Worm (Caenorhabditis elegans) whole organism, L4 larva: ENCODE measurements around the gene aco-1.

Experiments used
- D1046.2 ChIP-seq: fragments of 200-800 bp; sonication (Bioruptor generic); IDR thresholded peaks from 2 replicates; pipeline ENCODE4 v1.3.6; 2022; ENCODE audit warnings: missing genetic modification characterization, missing compliant biosample characterization
- F37D6.2 ChIP-seq: sonication (generic microtip); optimal IDR thresholded peaks from 2 replicates; lab custom pipeline; 2016; ENCODE audit warnings: mild to moderate bottlenecking, missing genetic modification characterization, missing compliant biosample characterization
- F44E2.7 ChIP-seq: fragments of 200-800 bp; sonication (Bioruptor generic); IDR thresholded peaks from 2 replicates; pipeline ENCODE4 v2.1.2; 2022; ENCODE audit warnings: missing genetic modification characterization, missing compliant biosample characterization
- F49E8.2 ChIP-seq: sonication (generic microtip); optimal IDR thresholded peaks from 2 replicates; lab custom pipeline; 2016; ENCODE audit warnings: missing compliant biosample characterization, mild to moderate bottlenecking, missing genetic modification characterization, borderline replicate concordance
- Y48G9A.11 ChIP-seq: fragments of 200-800 bp; sonication (Bioruptor generic); IDR thresholded peaks from 2 replicates; pipeline ENCODE4 v1.3.6; 2022; ENCODE audit warnings: missing genetic modification reagents, missing genetic modification characterization, missing compliant biosample characterization
- Y5F2A.4 ChIP-seq: fragments of 200-800 bp; sonication (Bioruptor generic); optimal IDR thresholded peaks from 2 replicates; lab custom pipeline; 2018; ENCODE audit warnings: mild to moderate bottlenecking, missing genetic modification characterization, missing compliant biosample characterization
- aha-1 ChIP-seq: fragments of 150-350 bp; peaks from one replicate; lab custom pipeline; 2014; ENCODE audit warnings: missing biosample characterization, missing genetic modification characterization
- aly-2 ChIP-seq: sonication (generic microtip); optimal IDR thresholded peaks from 2 replicates; lab custom pipeline; 2018; ENCODE audit warnings: missing biosample characterization, missing genetic modification characterization
- ceh-20 ChIP-seq: fragments of 200-800 bp; sonication (Bioruptor generic); IDR thresholded peaks from 2 replicates; pipeline ENCODE4 v1.3.6; 2022; ENCODE audit warnings: missing genetic modification reagents, missing genetic modification characterization, missing compliant biosample characterization
- ceh-32 ChIP-seq: sonication (generic microtip); optimal IDR thresholded peaks from 2 replicates; lab custom pipeline; 2016; ENCODE audit warnings: mild to moderate bottlenecking, missing genetic modification characterization, missing compliant biosample characterization; ENCODE audit not compliant: poor library complexity
- ceh-44 ChIP-seq: fragments of 200-800 bp; sonication (Bioruptor generic); IDR thresholded peaks from 2 replicates; pipeline ENCODE4 v1.3.6; 2022; ENCODE audit warnings: missing genetic modification reagents, missing genetic modification characterization, missing compliant biosample characterization
- ceh-82 ChIP-seq: sonication (generic microtip); optimal IDR thresholded peaks from 2 replicates; lab custom pipeline; 2017; ENCODE audit warnings: missing biosample characterization, missing genetic modification characterization
- ctbp-1 ChIP-seq: fragments of 200-800 bp; sonication (Bioruptor generic); IDR thresholded peaks from 2 replicates; pipeline ENCODE4 v1.3.6; 2022; ENCODE audit warnings: missing genetic modification reagents, missing genetic modification characterization, missing compliant biosample characterization
- daf-16 ChIP-seq, 3 experiments: sonication (generic microtip); optimal IDR thresholded peaks; 2 replicates each; lab custom pipeline; 2016 to 2017; ENCODE audit warnings: missing genetic modification characterization in 3 of 3, missing genetic modification reagents in 3 of 3, mild to moderate bottlenecking in 2 of 3, missing compliant biosample characterization in 2 of 3, missing biosample characterization in 1 of 3, moderate library complexity in 1 of 3
- dmd-6 ChIP-seq: fragments of 200-800 bp; sonication (Bioruptor generic); IDR thresholded peaks from 2 replicates; pipeline ENCODE4 v1.3.6; 2022; ENCODE audit warnings: missing genetic modification reagents, missing genetic modification characterization, missing compliant biosample characterization
- duxl-1 ChIP-seq: sonication (generic microtip); optimal IDR thresholded peaks from 2 replicates; lab custom pipeline; 2016; ENCODE audit warnings: mild to moderate bottlenecking, missing genetic modification characterization, moderate library complexity, missing compliant biosample characterization; ENCODE audit not compliant: poor library complexity
- dve-1 ChIP-seq: sonication (generic microtip); optimal IDR thresholded peaks from 2 replicates; lab custom pipeline; 2017; ENCODE audit warnings: antibody characterized with exemption, mild to moderate bottlenecking, missing genetic modification characterization, missing compliant biosample characterization; ENCODE audit not compliant: insufficient read depth
- fos-1 ChIP-seq: fragments of 150-350 bp; optimal IDR thresholded peaks from 2 replicates; lab custom pipeline; 2014; ENCODE audit warnings: missing biosample characterization, missing genetic modification characterization
- hif-1 ChIP-seq, 2 experiments: sonication (generic microtip); optimal IDR thresholded peaks; 2 replicates each; lab custom pipeline; 2016 to 2017; ENCODE audit warnings: missing compliant biosample characterization in 2 of 2, missing genetic modification characterization in 2 of 2, missing genetic modification reagents in 2 of 2, missing genotype in 2 of 2, mild to moderate bottlenecking in 1 of 2
- hlh-11 ChIP-seq: fragments of 200-800 bp; sonication (Bioruptor generic); optimal IDR thresholded peaks from 2 replicates; lab custom pipeline; 2018; ENCODE audit warnings: mild to moderate bottlenecking, missing genetic modification characterization, missing compliant biosample characterization
- lin-15B ChIP-seq: fragments of 150-350 bp; sonication (generic microtip); optimal IDR thresholded peaks from 3 replicates; lab custom pipeline; 2014; ENCODE audit warnings: missing biosample characterization, missing genetic modification characterization
- lin-38 ChIP-seq: fragments of 200-800 bp; sonication (Bioruptor generic); IDR thresholded peaks from 2 replicates; pipeline ENCODE4 v1.3.6; 2022; ENCODE audit warnings: missing genetic modification reagents, missing genetic modification characterization, missing compliant biosample characterization
- lir-3 ChIP-seq: sonication (generic microtip); optimal IDR thresholded peaks from 2 replicates; lab custom pipeline; 2016; ENCODE audit warnings: mild to moderate bottlenecking, missing genetic modification characterization, missing compliant biosample characterization
- lsy-2 ChIP-seq, 2 experiments: fragments of 150-350 bp in 1 of 2; sonication (generic microtip) in 1 of 2; optimal IDR thresholded peaks; 2 replicates each; lab custom pipeline; 2014 to 2017; ENCODE audit warnings: missing biosample characterization in 2 of 2, missing genetic modification characterization in 2 of 2
- mdt-29 ChIP-seq: fragments of 200-800 bp; sonication (Bioruptor generic); IDR thresholded peaks from 2 replicates; pipeline ENCODE4 v1.3.6; 2022; ENCODE audit warnings: missing genetic modification reagents, missing genetic modification characterization, missing compliant biosample characterization
- nhr-102 ChIP-seq: sonication (generic microtip); optimal IDR thresholded peaks from 2 replicates; lab custom pipeline; 2016; ENCODE audit warnings: mild to moderate bottlenecking, missing genetic modification characterization, moderate library complexity, missing compliant biosample characterization
- nhr-111 ChIP-seq: fragments of 200-800 bp; sonication (Bioruptor generic); optimal IDR thresholded peaks from 2 replicates; lab custom pipeline; 2018; ENCODE audit warnings: mild to moderate bottlenecking, missing genetic modification characterization, missing compliant biosample characterization
- nhr-237 ChIP-seq: sonication (generic microtip); optimal IDR thresholded peaks from 2 replicates; lab custom pipeline; 2017; ENCODE audit warnings: missing biosample characterization, missing genetic modification characterization
- nhr-28 ChIP-seq: fragments of 150-350 bp; optimal IDR thresholded peaks from 2 replicates; lab custom pipeline; 2014; ENCODE audit warnings: missing biosample characterization, missing genetic modification characterization
- nhr-76 ChIP-seq: fragments of 150-350 bp; optimal IDR thresholded peaks from 2 replicates; lab custom pipeline; 2014; ENCODE audit warnings: missing biosample characterization, missing genetic modification characterization
- pha-4 ChIP-seq, 2 experiments: fragments of 150-350 bp in 1 of 2; fragments of 200-800 bp in 1 of 2; sonication (Bioruptor generic) in 1 of 2; IDR thresholded peaks in 1 of 2; optimal IDR thresholded peaks in 1 of 2; 2 replicates each; pipeline versions ENCODE4 v1.3.6 to Lab custom; 2014 to 2022; ENCODE audit warnings: missing genetic modification characterization in 2 of 2, missing genetic modification reagents in 2 of 2, missing biosample characterization in 1 of 2, missing compliant biosample characterization in 1 of 2
- php-3 ChIP-seq: fragments of 200-800 bp; sonication (Bioruptor generic); IDR thresholded peaks from 2 replicates; pipeline ENCODE4 v1.3.6; 2022; ENCODE audit warnings: missing genetic modification reagents, missing genetic modification characterization, missing compliant biosample characterization
- pqm-1 ChIP-seq: sonication (generic microtip); optimal IDR thresholded peaks from 2 replicates; lab custom pipeline; 2017; ENCODE audit warnings: missing biosample characterization, missing genetic modification characterization
- unc-62 ChIP-seq, 3 experiments: fragments of 150-350 bp in 1 of 3; sonication (generic microtip); optimal IDR thresholded peaks in 2 of 3; peaks in 1 of 3; 1 replicate in 1 of 3; 2 replicates in 2 of 3; lab custom pipeline; 2014 to 2017; ENCODE audit warnings: missing biosample characterization in 3 of 3, missing genetic modification characterization in 3 of 3, missing genetic modification reagents in 3 of 3, missing genotype in 1 of 3
- zfp-3 ChIP-seq: fragments of 200-800 bp; sonication (Bioruptor generic); conservative IDR thresholded peaks from 2 replicates; pipeline ENCODE4 v1.3.6; 2022; ENCODE audit warnings: missing genetic modification reagents, missing genetic modification characterization, missing compliant biosample characterization

The aco-1 gene

DNA sequence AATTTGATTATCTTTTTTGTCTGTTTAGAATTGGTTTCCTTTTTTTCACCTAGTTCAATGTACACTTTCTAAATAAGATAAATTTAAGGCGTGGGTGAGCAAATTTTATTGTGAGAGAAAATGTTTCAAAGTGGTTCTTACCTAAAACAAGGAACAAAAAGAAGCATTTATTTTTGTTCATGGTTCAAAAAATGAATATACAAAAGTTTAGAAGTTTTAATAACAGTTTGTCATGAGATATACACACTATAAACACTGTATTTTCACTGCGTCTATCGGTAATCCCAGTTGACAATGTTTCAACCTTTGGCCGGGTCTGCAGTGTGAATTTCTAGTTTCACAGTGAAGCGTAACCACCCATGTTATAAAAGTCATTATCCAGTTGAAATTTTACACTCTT lies 24.3 kb upstream of the aco-1 start, which contains the start of gene F08G12.11:
Gene F08G12.11, minus strand, starts transcription at position 181 of the 400 bp plus-strand sequence.
- TF ChIP-seq lin-15B (tag; lab: Kevin White, UChicago) (no peak), mdt-29 (GFP tag; lab: Robert Waterston, UW) (no peak), nhr-102 (tag; lab: Kevin White, UChicago) (no peak), F44E2.7 (no peak), D1046.2 (GFP tag; lab: Robert Waterston, UW) (no peak), nhr-76 (tag; lab: Kevin White, UChicago) (no peak), unc-62 (GFP tag; optimal IDR thresholded peaks at IDR 0.05 in 1 of 2; lab: Kevin White, UChicago) (peak in 1 of 2 experiments; percentile 91), unc-62 (tag; optimal IDR thresholded peaks at IDR 0.05; lab: Kevin White, UChicago) (no peak), ceh-32 (tag; lab: Kevin White, UChicago) (no peak)

- TF ChIP-seq F49E8.2 (tag; lab: Kevin White, UChicago) (no peak), pha-4 (GFP tag; IDR thresholded peaks at IDR 0.05; lab: Robert Waterston, UW) (no peak), pha-4 (tag; optimal IDR thresholded peaks at IDR 0.05; lab: Kevin White, UChicago) (no peak), lir-3 (no peak), duxl-1 (tag; lab: Kevin White, UChicago) (no peak), Y48G9A.11 (GFP tag; lab: Robert Waterston, UW) (no peak), ceh-32 (tag; lab: Kevin White, UChicago) (no peak), ceh-20 (GFP tag; lab: Robert Waterston, UW) (no peak), php-3 (GFP tag; lab: Robert Waterston, UW) (no peak), daf-16 (GFP tag; optimal IDR thresholded peaks at IDR 0.05; lab: Kevin White, UChicago) (no peak), daf-16 (tag; optimal IDR thresholded peaks at IDR 0.05; lab: Kevin White, UChicago) (no peak), nhr-111 (no peak), Y5F2A.4 (no peak), ceh-82 (no peak), nhr-237 (tag; lab: Kevin White, UChicago) (no peak), ceh-44 (GFP tag; lab: Robert Waterston, UW) (no peak), fos-1 (tag; lab: Kevin White, UChicago) (no peak), unc-62 (GFP tag; optimal IDR thresholded peaks at IDR 0.05 in 1 of 2; lab: Kevin White, UChicago) (no peak), unc-62 (tag; optimal IDR thresholded peaks at IDR 0.05; lab: Kevin White, UChicago) (no peak), dve-1 (tag; lab: Kevin White, UChicago) (no peak), F37D6.2 (tag; lab: Kevin White, UChicago) (no peak)
Observed at ce11 chrX:11316750-11317149, 22.9 kb upstream of the aco-1 start, which contains the start of gene nlp-57. Gene nlp-57, plus strand, starts transcription at chrX:11317050.

DNA sequence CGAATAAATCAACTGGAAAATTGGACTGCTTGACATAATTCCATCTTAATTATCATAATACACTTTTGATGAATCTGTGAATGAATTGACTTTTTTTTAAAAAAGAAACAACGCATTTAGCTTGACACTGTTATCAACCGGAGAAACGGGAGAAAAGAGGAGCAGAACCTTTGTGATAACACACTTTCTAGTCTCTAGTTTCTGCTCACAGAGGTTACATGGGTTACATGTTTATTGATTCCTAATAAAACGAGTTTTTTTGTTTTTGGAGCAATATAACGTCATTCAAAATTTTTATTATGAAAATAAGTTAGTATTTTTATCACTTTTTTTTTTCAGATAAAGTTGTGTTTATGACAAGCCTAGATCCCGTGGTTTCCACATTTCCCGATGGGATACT lies 21.7 kb upstream of the aco-1 start, which contains the start of gene hizr-1:
Gene hizr-1, plus strand, starts transcription at position 340 of the 400 bp plus-strand sequence.
- TF ChIP-seq pqm-1 (tag; lab: Kevin White, UChicago), result peak; percentile 68
- TF ChIP-seq daf-16 (GFP tag; optimal IDR thresholded peaks at IDR 0.05; lab: Kevin White, UChicago), result no peak
- TF ChIP-seq daf-16 (tag; optimal IDR thresholded peaks at IDR 0.05; lab: Kevin White, UChicago), result peak; percentile 68
- no peak for TF ChIP-seq lin-38 (GFP tag; lab: Robert Waterston, UW)
- peak; percentile 36 for TF ChIP-seq dve-1 (tag; lab: Kevin White, UChicago)
- peak; percentile 15; the same call in 1 of the 2 replicates for TF ChIP-seq php-3 (GFP tag; lab: Robert Waterston, UW)
- TF ChIP-seq lsy-2 (tag; optimal IDR thresholded peaks at IDR 0.05; lab: Kevin White, UChicago), result no peak
- peak; percentile 68 for TF ChIP-seq nhr-28 (tag; lab: Kevin White, UChicago)
- TF ChIP-seq hlh-11 (tag; lab: Kevin White, UChicago), result peak; percentile 26
- peak; percentile 1 for TF ChIP-seq aha-1 (tag; lab: Kevin White, UChicago)
- TF ChIP-seq aly-2 (tag; lab: Kevin White, UChicago), result no peak
- TF ChIP-seq, all 104 proteins: peak for 7

DNA sequence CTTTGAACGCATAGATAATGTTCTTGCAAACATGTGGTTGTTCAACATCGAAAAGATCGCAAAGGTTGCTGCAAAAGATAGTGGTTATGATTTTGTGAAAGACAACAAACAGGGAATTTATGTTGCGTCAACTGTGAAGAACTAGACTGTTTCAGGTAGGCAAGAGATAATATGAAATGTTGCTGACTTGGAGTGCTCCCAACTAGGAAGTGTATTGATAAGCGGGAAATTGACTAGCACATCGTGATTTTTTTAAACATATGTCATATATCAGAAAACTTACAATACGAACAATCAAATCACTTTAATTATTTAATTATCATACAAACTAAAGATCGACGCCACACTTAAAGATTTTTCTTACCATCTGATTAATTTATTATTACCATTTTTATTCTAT lies 16.4 kb upstream of the aco-1 start:
- peak; percentile 5 for TF ChIP-seq aha-1 (tag; lab: Kevin White, UChicago)
- peak; percentile 13 for TF ChIP-seq nhr-28 (tag; lab: Kevin White, UChicago)
- TF ChIP-seq zfp-3, result no peak
- peak; percentile 80 for TF ChIP-seq pqm-1 (tag; lab: Kevin White, UChicago)
- no peak for TF ChIP-seq hif-1 (tag; optimal IDR thresholded peaks at IDR 0.05; lab: Kevin White, UChicago)
- no peak for TF ChIP-seq ceh-20 (GFP tag; lab: Robert Waterston, UW)
- TF ChIP-seq daf-16 (GFP tag; optimal IDR thresholded peaks at IDR 0.05; lab: Kevin White, UChicago), result no peak
- TF ChIP-seq daf-16 (tag; optimal IDR thresholded peaks at IDR 0.05; lab: Kevin White, UChicago), result peak; percentile 40
- no peak for TF ChIP-seq dve-1 (tag; lab: Kevin White, UChicago)
- peak; percentile 44; the same call in 1 of the 2 replicates for TF ChIP-seq dmd-6 (GFP tag; lab: Robert Waterston, UW)
- TF ChIP-seq ctbp-1, result no peak
